Worm (Caenorhabditis elegans): ENCODE data around the gene cpz-2.

Gene cpz-2

DNA sequence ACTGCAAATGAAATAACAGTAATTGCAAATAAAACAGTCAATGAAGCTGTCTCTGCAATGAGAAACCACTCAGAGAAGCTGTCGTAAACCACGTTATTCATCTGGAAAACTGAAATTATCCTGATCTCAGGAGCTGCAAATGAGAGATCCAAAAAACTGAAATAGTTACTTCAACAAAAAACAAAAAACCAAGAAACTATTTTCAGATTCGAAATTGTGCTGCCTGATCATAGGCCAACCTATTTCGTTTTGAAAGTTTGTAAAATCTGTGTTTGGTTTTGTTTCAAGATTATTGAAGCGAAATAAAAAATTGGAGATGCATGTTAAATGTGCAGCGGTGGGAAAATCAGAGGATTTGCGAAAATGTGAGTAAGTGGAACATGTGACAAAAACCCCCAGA lies 39.7 kb downstream of the cpz-2 start, which contains the start of gene srv-8:
Gene srv-8, minus strand, starts transcription at position 101 of the 400 bp plus-strand sequence.
- TF ChIP-seq F13C5.2 (tag; optimal IDR thresholded peaks at IDR 0.05): no peak
- no peak for TF ChIP-seq ceh-36 (tag; optimal IDR thresholded peaks at IDR 0.05)
- TF ChIP-seq flt-1 (GFP tag; IDR thresholded peaks at IDR 0.05): no peak
- TF ChIP-seq scrt-1 (GFP tag; IDR thresholded peaks at IDR 0.05): no peak
- TF ChIP-seq pes-1 (GFP tag; IDR thresholded peaks at IDR 0.05): no peak
- TF ChIP-seq hnd-1 (tag; optimal IDR thresholded peaks at IDR 0.05): no peak
- no peak for TF ChIP-seq hmg-4 (GFP tag; optimal IDR thresholded peaks at IDR 0.05)
- TF ChIP-seq ama-1 (optimal IDR thresholded peaks at IDR 0.05): no peak
- no peak for TF ChIP-seq aly-1 (tag; optimal IDR thresholded peaks at IDR 0.05)

DNA sequence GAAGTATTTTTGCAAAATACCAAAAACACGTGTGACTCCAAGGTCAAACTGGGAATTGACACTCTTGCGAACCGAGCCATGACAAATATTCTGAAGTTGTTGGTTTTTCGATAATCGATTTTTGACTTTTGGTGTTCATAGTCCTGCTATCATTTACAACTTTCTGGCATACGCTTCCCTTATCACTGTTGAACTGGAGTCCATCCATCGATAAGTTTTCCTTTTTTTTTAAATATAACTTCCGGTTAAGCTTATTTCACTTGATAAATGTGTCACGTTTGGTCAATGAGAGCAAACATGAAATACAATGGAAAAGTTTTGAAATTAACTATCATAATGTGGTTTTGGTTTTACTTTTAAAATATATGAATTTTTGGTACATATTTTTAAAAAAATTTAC lies 40.7 kb downstream of the cpz-2 start:
- TF ChIP-seq hnd-1 (tag; optimal IDR thresholded peaks at IDR 0.05) (no peak), ceh-13 (GFP tag; optimal IDR thresholded peaks at IDR 0.05) (no peak), sea-1 (GFP tag; conservative IDR thresholded peaks at IDR 0.05) (no peak), tbx-11 (GFP tag; IDR thresholded peaks at IDR 0.05) (no peak), tbx-37 (GFP tag; conservative IDR thresholded peaks at IDR 0.05) (no peak), scrt-1 (GFP tag; IDR thresholded peaks at IDR 0.05) (no peak), F13C5.2 (tag; optimal IDR thresholded peaks at IDR 0.05) (no peak), ama-1 (optimal IDR thresholded peaks at IDR 0.05) (no peak), hmg-4 (GFP tag; optimal IDR thresholded peaks at IDR 0.05) (no peak), hmbx-1 (tag; optimal IDR thresholded peaks at IDR 0.05) (no peak), ceh-36 (tag; optimal IDR thresholded peaks at IDR 0.05) (no peak), B0310.2 (tag; optimal IDR thresholded peaks at IDR 0.05) (no peak), flt-1 (GFP tag; IDR thresholded peaks at IDR 0.05) (no peak), pes-1 (GFP tag; IDR thresholded peaks at IDR 0.05) (no peak), aly-1 (tag; optimal IDR thresholded peaks at IDR 0.05) (no peak), tra-4 (tag; optimal IDR thresholded peaks at IDR 0.05) (no peak), ets-7 (tag; optimal IDR thresholded peaks at IDR 0.05) (no peak)

ce11 chrV:13423045-13423444 lies 42.1 kb downstream of the cpz-2 start, which contains the start of gene srv-9:
TSS of gene srv-9 (minus strand) at chrV:13423145.
- TF ChIP-seq ama-1 (optimal IDR thresholded peaks at IDR 0.05) (no peak), sea-1 (GFP tag; conservative IDR thresholded peaks at IDR 0.05) (no peak), pes-1 (GFP tag; IDR thresholded peaks at IDR 0.05) (no peak), F13C5.2 (tag; optimal IDR thresholded peaks at IDR 0.05) (no peak)

DNA sequence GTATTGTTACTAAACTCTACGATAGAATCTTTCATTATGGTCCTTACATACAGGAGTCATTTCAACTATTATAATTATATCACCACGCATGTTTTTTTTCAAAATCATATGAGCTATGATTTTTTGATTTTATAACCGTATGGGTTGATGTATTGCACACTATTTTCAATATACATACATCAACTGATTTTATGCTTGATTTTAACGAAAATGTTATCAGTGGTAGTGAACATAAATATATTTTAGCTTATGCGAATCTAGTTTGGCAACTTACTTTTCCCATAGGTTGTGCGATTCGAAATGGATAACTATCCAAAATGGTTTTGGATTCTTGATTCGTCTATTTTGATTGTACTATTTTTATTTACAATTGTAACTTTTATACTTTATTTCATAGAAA lies 42.6 kb downstream of the cpz-2 start, which contains the start of gene srv-10:
Gene srv-10, plus strand, starts transcription at position 301 of the 400 bp plus-strand sequence.
- TF ChIP-seq ets-7 (tag; optimal IDR thresholded peaks at IDR 0.05): no peak
- TF ChIP-seq scrt-1 (GFP tag; IDR thresholded peaks at IDR 0.05): no peak
- TF ChIP-seq tra-4 (tag; optimal IDR thresholded peaks at IDR 0.05): no peak
- no peak for TF ChIP-seq sea-1 (GFP tag; conservative IDR thresholded peaks at IDR 0.05)
- TF ChIP-seq flt-1 (GFP tag; IDR thresholded peaks at IDR 0.05): no peak
- no peak for TF ChIP-seq pes-1 (GFP tag; IDR thresholded peaks at IDR 0.05)
- no peak for TF ChIP-seq tbx-37 (GFP tag; conservative IDR thresholded peaks at IDR 0.05)
- no peak for TF ChIP-seq B0310.2 (tag; optimal IDR thresholded peaks at IDR 0.05)
- TF ChIP-seq hnd-1 (tag; optimal IDR thresholded peaks at IDR 0.05): no peak
- no peak for TF ChIP-seq ceh-13 (GFP tag; optimal IDR thresholded peaks at IDR 0.05)
- TF ChIP-seq hmg-4 (GFP tag; optimal IDR thresholded peaks at IDR 0.05): no peak

DNA sequence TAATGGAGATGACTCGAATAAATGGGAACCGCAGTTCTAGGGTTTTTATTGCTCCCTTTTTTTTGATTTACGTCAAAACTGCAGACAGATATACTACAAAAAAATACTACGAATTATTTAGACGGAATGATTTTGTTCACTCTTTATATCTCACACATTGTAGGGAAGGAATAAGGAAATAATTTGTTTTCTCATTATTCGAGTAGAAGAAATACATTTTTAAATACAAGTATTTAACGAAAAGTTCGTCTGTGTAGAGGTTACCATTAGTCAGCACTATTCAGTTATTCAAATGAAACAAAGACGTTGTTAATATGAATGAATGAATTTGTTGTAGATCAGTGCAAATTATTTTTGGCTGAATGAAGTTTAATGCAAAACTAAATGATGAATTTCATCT lies 45.8 kb downstream of the cpz-2 start, which contains the start of gene srd-18:
Gene srd-18, minus strand, starts transcription at position 101 of the 400 bp plus-strand sequence.
- TF ChIP-seq ceh-36 (tag; optimal IDR thresholded peaks at IDR 0.05) (no peak), scrt-1 (GFP tag; IDR thresholded peaks at IDR 0.05) (no peak), tbx-37 (GFP tag; conservative IDR thresholded peaks at IDR 0.05) (no peak), ets-7 (tag; optimal IDR thresholded peaks at IDR 0.05) (no peak), hmbx-1 (tag; optimal IDR thresholded peaks at IDR 0.05) (no peak), ama-1 (optimal IDR thresholded peaks at IDR 0.05) (no peak), tra-4 (tag; optimal IDR thresholded peaks at IDR 0.05) (no peak), B0310.2 (tag; optimal IDR thresholded peaks at IDR 0.05) (no peak), aly-1 (tag; optimal IDR thresholded peaks at IDR 0.05) (no peak), hmg-4 (GFP tag; optimal IDR thresholded peaks at IDR 0.05) (no peak), hnd-1 (tag; optimal IDR thresholded peaks at IDR 0.05) (no peak), flt-1 (GFP tag; IDR thresholded peaks at IDR 0.05) (no peak), sea-1 (GFP tag; conservative IDR thresholded peaks at IDR 0.05) (no peak), pes-1 (GFP tag; IDR thresholded peaks at IDR 0.05) (no peak), F13C5.2 (tag; optimal IDR thresholded peaks at IDR 0.05) (no peak), ceh-13 (GFP tag; optimal IDR thresholded peaks at IDR 0.05) (no peak), tbx-11 (GFP tag; IDR thresholded peaks at IDR 0.05) (no peak)

DNA sequence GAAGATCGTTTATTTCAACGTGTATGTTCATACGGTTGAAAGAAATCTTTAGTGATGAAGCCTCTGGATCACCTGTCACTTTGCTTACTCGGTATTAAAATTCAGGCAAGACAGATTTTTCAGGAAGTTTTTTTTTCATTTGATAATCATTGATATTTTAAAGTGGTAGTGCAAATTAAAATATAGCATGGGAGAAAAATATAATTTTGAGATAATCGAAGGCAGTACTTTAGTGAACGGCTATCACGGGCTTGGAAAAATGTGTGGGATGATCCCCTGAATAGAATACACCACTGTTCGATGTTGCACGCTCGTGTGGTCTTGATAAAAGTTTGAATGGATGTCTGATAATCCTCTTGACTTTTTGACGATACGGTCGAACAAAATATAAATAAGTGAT lies 46.4 kb downstream of the cpz-2 start:
- TF ChIP-seq hmbx-1 (tag; optimal IDR thresholded peaks at IDR 0.05): no peak
- no peak for TF ChIP-seq scrt-1 (GFP tag; IDR thresholded peaks at IDR 0.05)
- no peak for TF ChIP-seq tra-4 (tag; optimal IDR thresholded peaks at IDR 0.05)
- TF ChIP-seq tbx-37 (GFP tag; conservative IDR thresholded peaks at IDR 0.05): no peak
- no peak for TF ChIP-seq aly-1 (tag; optimal IDR thresholded peaks at IDR 0.05)
- TF ChIP-seq pes-1 (GFP tag; IDR thresholded peaks at IDR 0.05): no peak
- TF ChIP-seq ama-1 (optimal IDR thresholded peaks at IDR 0.05): no peak
- no peak for TF ChIP-seq tbx-11 (GFP tag; IDR thresholded peaks at IDR 0.05)
- no peak for TF ChIP-seq hnd-1 (tag; optimal IDR thresholded peaks at IDR 0.05)
- TF ChIP-seq flt-1 (GFP tag; IDR thresholded peaks at IDR 0.05): no peak
- TF ChIP-seq ets-7 (tag; optimal IDR thresholded peaks at IDR 0.05): no peak
- no peak for TF ChIP-seq ceh-36 (tag; optimal IDR thresholded peaks at IDR 0.05)
- no peak for TF ChIP-seq ceh-13 (GFP tag; optimal IDR thresholded peaks at IDR 0.05)

- TF ChIP-seq flt-1 (GFP tag; IDR thresholded peaks at IDR 0.05): no peak
Observed at ce11 chrV:13428660-13429059, 47.7 kb downstream of the cpz-2 start, which contains the start of gene srd-19. TSS of gene srd-19 (minus strand) at chrV:13428760.

DNA sequence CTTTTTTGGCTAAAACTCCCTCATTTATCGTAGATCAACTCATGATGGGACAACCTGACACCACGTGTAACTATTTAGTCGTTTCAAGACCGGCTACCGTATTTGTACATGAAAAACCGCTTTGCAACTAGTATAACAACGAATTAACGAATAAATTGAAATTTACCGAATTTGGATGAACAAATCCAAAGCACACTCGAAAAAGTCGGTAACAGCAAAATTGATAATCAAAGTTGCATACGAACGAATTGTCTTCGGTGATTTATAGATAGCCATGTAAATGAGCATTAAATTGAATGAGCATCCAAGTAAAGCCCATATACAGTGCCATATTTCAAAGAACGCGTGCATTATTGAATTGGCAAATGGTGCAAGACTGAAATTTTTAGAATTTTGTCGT lies 51.4 kb downstream of the cpz-2 start, which contains the start of gene srd-17:
Gene srd-17, minus strand, starts transcription at position 351 of the 400 bp plus-strand sequence.
- TF ChIP-seq pes-1 (GFP tag; IDR thresholded peaks at IDR 0.05) (no peak), ets-7 (tag; optimal IDR thresholded peaks at IDR 0.05) (no peak), ama-1 (optimal IDR thresholded peaks at IDR 0.05) (no peak), sea-1 (GFP tag; conservative IDR thresholded peaks at IDR 0.05) (no peak), hmbx-1 (tag; optimal IDR thresholded peaks at IDR 0.05) (no peak), tra-4 (tag; optimal IDR thresholded peaks at IDR 0.05) (no peak), ceh-36 (tag; optimal IDR thresholded peaks at IDR 0.05) (no peak), flt-1 (GFP tag; IDR thresholded peaks at IDR 0.05) (no peak)
